Worm (Caenorhabditis elegans) whole organism, midembryonic: ENCODE data around the gene T27A10.6.
A peak's percentile ranks its signal among the peaks of the same experiment; 100 is the strongest.

Experiments
- T22C8.4 ChIP-seq: fragments of 200-800 bp; sonication (Bioruptor generic); IDR thresholded peaks from 2 replicates; pipeline ENCODE4 v1.3.6; 2022; ENCODE audit warnings: missing genetic modification characterization, missing compliant biosample characterization
- cog-1 ChIP-seq: sonication (generic microtip); optimal IDR thresholded peaks from 2 replicates; lab custom pipeline; 2016; ENCODE audit warnings: missing genetic modification characterization, missing compliant biosample characterization
- flt-1 ChIP-seq: fragments of 200-800 bp; sonication (Bioruptor generic); IDR thresholded peaks from 2 replicates; pipeline ENCODE4 v1.3.6; 2022; ENCODE audit warnings: missing genetic modification characterization, missing compliant biosample characterization
- klf-2 ChIP-seq: fragments of 200-800 bp; sonication (Bioruptor generic); conservative IDR thresholded peaks from 2 replicates; pipeline ENCODE4 v1.3.6; 2022; ENCODE audit warnings: missing genetic modification reagents, missing genetic modification characterization, missing compliant biosample characterization
- med-1 ChIP-seq: sonication (generic microtip); optimal IDR thresholded peaks from 2 replicates; lab custom pipeline; 2017; ENCODE audit warnings: missing genetic modification characterization, mild to moderate bottlenecking, missing compliant biosample characterization, antibody characterized with exemption, missing genetic modification reagents; ENCODE audit not compliant: insufficient read depth
- ref-1 ChIP-seq: fragments of 200-800 bp; sonication (Bioruptor generic); conservative IDR thresholded peaks from 2 replicates; pipeline ENCODE4 v1.3.6; 2022; ENCODE audit warnings: missing genetic modification reagents, missing genetic modification characterization, missing compliant biosample characterization
- tab-1 ChIP-seq: fragments of 200-800 bp; sonication (Bioruptor generic); IDR thresholded peaks from 2 replicates; pipeline ENCODE4 v1.3.6; 2022; ENCODE audit warnings: missing genetic modification characterization, missing compliant biosample characterization
- ztf-23 ChIP-seq: fragments of 200-800 bp; sonication (Bioruptor generic); IDR thresholded peaks from 2 replicates; pipeline ENCODE4 v1.3.6; 2022; ENCODE audit warnings: missing genetic modification reagents, missing genetic modification characterization, missing compliant biosample characterization
- ztf-29 ChIP-seq: fragments of 200-800 bp; sonication (Bioruptor generic); IDR thresholded peaks from 2 replicates; pipeline ENCODE4 v1.3.6; 2022; ENCODE audit warnings: missing genetic modification reagents, missing genetic modification characterization, missing compliant biosample characterization

The T27A10.6 gene

DNA sequence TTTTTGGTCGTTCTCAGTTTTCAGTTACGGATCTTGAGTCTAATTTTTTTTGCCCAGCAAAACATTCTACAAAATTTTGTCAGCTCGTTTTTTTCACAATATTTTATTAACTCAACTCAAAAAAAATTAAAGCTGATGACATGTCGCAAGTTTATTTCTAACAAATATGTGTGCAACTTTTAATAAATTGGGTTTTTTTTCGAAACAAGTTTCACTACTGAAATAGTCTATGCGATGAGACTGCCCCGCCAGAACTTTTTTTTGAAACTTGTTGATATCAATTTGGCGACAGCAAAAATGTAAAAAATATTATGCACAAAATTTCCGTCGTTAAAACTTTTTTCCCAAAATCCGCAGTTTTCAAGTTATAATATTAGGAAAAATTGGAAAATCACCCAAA lies 27.0 kb upstream of the T27A10.6 start, which contains the start of gene C18B2.2:
Gene C18B2.2 (plus strand): TSS at position 301 of the 400 bp plus-strand sequence.
- no peak for TF ChIP-seq tab-1 (GFP tag; lab: Robert Waterston, UW)
- no peak for TF ChIP-seq ref-1
- no peak for TF ChIP-seq ztf-29 (GFP tag; lab: Robert Waterston, UW)
- no peak for TF ChIP-seq flt-1
- TF ChIP-seq cog-1 (tag; lab: Kevin White, UChicago) = no peak
- no peak for TF ChIP-seq klf-2 (GFP tag; lab: Robert Waterston, UW)
- no peak for TF ChIP-seq ztf-23 (GFP tag; lab: Robert Waterston, UW)
- no peak for TF ChIP-seq med-1

- no peak for TF ChIP-seq klf-2 (GFP tag; lab: Robert Waterston, UW)
- TF ChIP-seq ztf-29 (GFP tag; lab: Robert Waterston, UW) = no peak
- TF ChIP-seq flt-1 = no peak
- no peak for TF ChIP-seq tab-1 (GFP tag; lab: Robert Waterston, UW)
- TF ChIP-seq ztf-23 (GFP tag; lab: Robert Waterston, UW) = no peak
- TF ChIP-seq T22C8.4 (GFP tag; lab: Robert Waterston, UW) = no peak
- no peak for TF ChIP-seq med-1
- no peak for TF ChIP-seq cog-1 (tag; lab: Kevin White, UChicago)
- TF ChIP-seq ref-1 = no peak
These were observed 22.7 kb upstream of the T27A10.6 start for ce11 chrX:3618842-3619241.

ce11 chrX:3617218-3617617 lies 21.1 kb upstream of the T27A10.6 start, which contains the start of gene del-9:
del-9 (minus strand) TSS chrX:3617318.
- TF ChIP-seq tab-1 (GFP tag; lab: Robert Waterston, UW) = no peak
- TF ChIP-seq cog-1 (tag; lab: Kevin White, UChicago) = no peak

DNA sequence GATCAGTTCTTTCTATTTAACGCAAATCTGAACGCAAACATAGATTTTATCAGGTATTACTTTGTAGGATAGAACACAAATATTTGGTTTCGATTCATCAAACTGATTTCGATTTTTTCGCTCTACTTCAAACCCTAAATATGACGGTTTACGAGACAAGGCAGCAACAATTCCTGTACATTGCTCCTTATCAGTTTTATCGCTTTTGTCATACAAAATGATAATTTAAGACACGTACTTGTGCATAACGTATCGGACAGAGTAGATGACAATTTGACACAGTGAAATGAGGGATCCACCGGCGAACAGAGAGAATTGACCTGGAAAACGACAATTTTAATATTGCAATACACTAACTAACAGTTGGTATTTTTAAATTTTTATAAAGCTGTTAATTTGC lies 17.5 kb upstream of the T27A10.6 start:
- no peak for TF ChIP-seq med-1
- TF ChIP-seq T22C8.4 (GFP tag; lab: Robert Waterston, UW) = no peak
- no peak for TF ChIP-seq flt-1
- TF ChIP-seq ztf-23 (GFP tag; lab: Robert Waterston, UW) = no peak
- no peak for TF ChIP-seq ztf-29 (GFP tag; lab: Robert Waterston, UW)
- no peak for TF ChIP-seq ref-1
- no peak for TF ChIP-seq klf-2 (GFP tag; lab: Robert Waterston, UW)
- no peak for TF ChIP-seq tab-1 (GFP tag; lab: Robert Waterston, UW)
- no peak for TF ChIP-seq cog-1 (tag; lab: Kevin White, UChicago)

ce11 chrX:3611740-3612139 lies 15.6 kb upstream of the T27A10.6 start:
- no peak for TF ChIP-seq ztf-29 (GFP tag; lab: Robert Waterston, UW)
- no peak for TF ChIP-seq med-1

- TF ChIP-seq klf-2 (GFP tag; lab: Robert Waterston, UW) = no peak
- no peak for TF ChIP-seq cog-1 (tag; lab: Kevin White, UChicago)
- no peak for TF ChIP-seq ref-1
- no peak for TF ChIP-seq med-1
- TF ChIP-seq ztf-29 (GFP tag; lab: Robert Waterston, UW) = no peak
- no peak for TF ChIP-seq ztf-23 (GFP tag; lab: Robert Waterston, UW)
- no peak for TF ChIP-seq flt-1
- TF ChIP-seq T22C8.4 (GFP tag; lab: Robert Waterston, UW) = no peak
- TF ChIP-seq tab-1 (GFP tag; lab: Robert Waterston, UW) = no peak
These were observed 15.0 kb upstream of the T27A10.6 start, which contains the start of gene C18B2.5 for ce11 chrX:3611042-3611623. C18B2.5 (minus strand) TSS chrX:3611092.

- TF ChIP-seq med-1 (no peak), ref-1 (no peak), klf-2 (GFP tag; lab: Robert Waterston, UW) (no peak), cog-1 (tag; lab: Kevin White, UChicago) (no peak), flt-1 (no peak), ztf-23 (GFP tag; lab: Robert Waterston, UW) (no peak), tab-1 (GFP tag; lab: Robert Waterston, UW) (no peak), ztf-29 (GFP tag; lab: Robert Waterston, UW) (no peak), T22C8.4 (GFP tag; lab: Robert Waterston, UW) (no peak)
These were observed 14.3 kb upstream of the T27A10.6 start for ce11 chrX:3610442-3610841.

DNA sequence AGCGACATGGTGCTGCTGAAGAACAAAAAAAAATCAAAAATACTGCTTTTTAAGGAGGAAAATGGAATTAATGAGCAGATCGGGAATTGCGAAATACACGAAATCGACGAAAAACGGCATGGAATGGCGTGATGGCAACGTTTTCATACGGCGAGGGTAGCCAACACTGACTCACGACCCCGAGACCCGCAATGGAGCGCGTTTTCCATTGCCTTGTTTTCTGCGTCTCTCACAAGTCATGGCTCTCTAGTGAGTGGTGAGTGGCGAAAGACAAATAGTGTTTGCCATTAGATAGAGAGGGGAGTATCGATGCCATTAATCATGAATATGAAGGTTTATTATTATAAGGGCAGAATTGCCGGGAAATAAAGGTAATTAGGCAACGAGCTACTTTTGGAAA lies 9.6 kb upstream of the T27A10.6 start, which contains the start of gene C18B2.4:
Gene C18B2.4 (minus strand): TSS at position 15 of the 400 bp plus-strand sequence.
- TF ChIP-seq ztf-29 (GFP tag; lab: Robert Waterston, UW) (no peak), ref-1 (no peak), tab-1 (GFP tag; lab: Robert Waterston, UW) (0 out of 2 replicates have a peak, but pooled peaks have one; percentile 32), ztf-23 (GFP tag; lab: Robert Waterston, UW) (no peak), cog-1 (tag; lab: Kevin White, UChicago) (peak; percentile 76), klf-2 (GFP tag; lab: Robert Waterston, UW) (no peak)

- TF ChIP-seq flt-1 (no peak), klf-2 (GFP tag; lab: Robert Waterston, UW) (no peak), T22C8.4 (GFP tag; lab: Robert Waterston, UW) (no peak), ref-1 (no peak), tab-1 (GFP tag; lab: Robert Waterston, UW) (no peak), ztf-23 (GFP tag; lab: Robert Waterston, UW) (no peak), ztf-29 (GFP tag; lab: Robert Waterston, UW) (no peak), med-1 (no peak), cog-1 (tag; lab: Kevin White, UChicago) (no peak)
These were observed 6.5 kb upstream of the T27A10.6 start for ce11 chrX:3602622-3603021.

DNA sequence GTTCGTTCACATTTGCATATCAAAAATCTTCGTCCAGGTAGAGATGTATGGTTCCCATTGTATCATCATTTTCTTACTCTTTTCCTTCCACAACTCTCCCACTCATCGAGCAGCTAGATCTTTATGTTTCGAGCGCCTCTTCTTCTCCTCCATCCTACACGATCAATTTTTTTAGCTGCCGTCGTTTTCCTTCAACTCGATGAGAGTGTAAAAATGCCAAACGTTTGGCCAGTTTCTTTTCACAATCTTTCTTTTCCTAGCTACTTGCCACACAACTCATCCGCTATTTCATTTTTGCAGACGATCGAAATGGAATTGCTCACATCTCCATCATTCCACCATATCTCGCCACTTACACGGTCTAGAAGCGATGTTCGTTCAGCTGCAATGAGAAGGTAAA lies 5.4 kb upstream of the T27A10.6 start, which contains the start of gene C18B2.3:
Gene C18B2.3 (plus strand): TSS at position 301 of the 400 bp plus-strand sequence.
- TF ChIP-seq ztf-29 (GFP tag; lab: Robert Waterston, UW) = no peak
- TF ChIP-seq ref-1 = no peak
- no peak for TF ChIP-seq med-1
- TF ChIP-seq cog-1 (tag; lab: Kevin White, UChicago) = no peak
- TF ChIP-seq T22C8.4 (GFP tag; lab: Robert Waterston, UW) = no peak
- TF ChIP-seq flt-1 = no peak
- TF ChIP-seq tab-1 (GFP tag; lab: Robert Waterston, UW) = no peak
- no peak for TF ChIP-seq ztf-23 (GFP tag; lab: Robert Waterston, UW)
- no peak for TF ChIP-seq klf-2 (GFP tag; lab: Robert Waterston, UW)
